Fruit fly (Drosophila melanogaster): ENCODE measurements around the gene Shaw.

Shaw gene

DNA sequence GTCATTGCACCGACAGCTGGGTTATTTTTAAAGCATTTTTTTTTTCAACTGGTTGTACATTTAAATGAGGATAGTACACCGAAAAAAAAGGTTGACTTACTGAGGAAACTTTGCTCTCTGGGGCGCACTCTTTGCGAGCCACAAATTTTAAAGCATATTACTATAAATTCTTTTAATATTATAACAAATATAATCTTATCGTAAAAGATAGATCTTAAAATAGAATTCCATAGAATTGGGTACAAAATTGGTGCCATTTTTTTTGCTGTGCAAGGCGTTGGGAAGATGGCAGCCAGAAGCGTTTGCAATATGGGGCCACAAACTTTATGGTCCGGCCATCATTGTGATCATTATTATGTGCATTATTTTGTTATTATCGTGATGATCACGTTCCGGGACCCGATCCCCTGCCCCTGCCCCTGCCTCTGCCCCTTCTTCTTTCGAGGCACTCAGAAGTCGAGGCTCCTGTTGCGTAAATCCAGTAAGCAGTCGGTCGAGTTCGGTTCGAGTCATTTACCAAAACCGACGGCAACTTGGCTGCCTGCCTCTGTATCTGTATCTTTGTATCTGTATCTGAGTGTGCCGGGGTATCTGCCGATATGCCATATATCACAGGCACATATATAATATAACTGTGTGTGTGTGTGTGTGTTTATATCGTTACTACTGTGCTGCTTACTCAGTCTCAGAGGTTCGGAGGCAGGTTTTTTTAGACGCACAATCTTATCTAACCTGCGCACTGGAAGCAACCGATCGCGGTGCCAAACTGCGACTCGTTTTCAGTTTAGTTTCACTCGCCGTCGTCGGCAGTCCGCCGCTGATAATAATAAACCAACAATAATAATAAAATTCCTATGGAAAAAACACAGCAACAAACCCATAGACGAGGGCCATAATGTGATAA lies 60.4 kb downstream of the Shaw start:
- TF ChIP-seq Dll (optimal IDR thresholded peaks at IDR 0.05) (peak; percentile 10), psq (optimal IDR thresholded peaks at IDR 0.05) (no peak)

Data from whole organism.